Worm (Caenorhabditis elegans): ENCODE data around the gene nep-2.

Gene nep-2

DNA sequence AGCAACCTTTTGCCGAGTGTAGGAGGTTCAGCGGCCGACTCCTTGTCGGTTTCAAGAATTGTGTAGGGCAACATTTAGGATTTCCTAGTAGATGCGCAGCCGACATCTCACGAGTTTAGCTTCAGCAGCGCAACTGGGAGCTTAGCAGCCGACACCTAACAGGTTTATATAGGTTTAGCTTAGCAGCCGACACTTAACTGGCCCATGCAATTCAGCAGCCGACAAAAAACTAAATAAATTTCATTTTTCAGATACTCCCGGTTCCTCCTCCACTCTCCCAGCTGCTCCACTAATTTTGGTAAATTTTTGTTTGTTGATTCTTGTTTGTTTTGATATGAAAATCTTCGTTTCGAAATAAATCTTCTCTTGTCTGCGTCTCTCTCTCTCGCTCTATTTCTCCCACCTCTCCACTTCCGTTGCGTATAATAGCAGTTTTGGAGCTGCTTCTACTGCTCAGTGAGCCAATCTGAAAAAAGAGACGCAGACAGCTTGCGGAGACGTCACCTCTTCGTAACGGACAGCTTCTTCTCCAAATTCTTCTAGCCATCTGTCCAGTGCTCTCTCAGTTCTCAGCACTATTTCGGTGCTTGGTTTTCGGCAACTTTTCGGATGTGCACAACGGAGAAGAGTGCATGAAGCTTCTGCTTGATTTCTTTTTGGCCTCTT, 22.5 kb upstream of the nep-2 start:
- no peak for TF ChIP-seq unc-62 (GFP tag; optimal IDR thresholded peaks at IDR 0.05)

- TF ChIP-seq unc-62 (GFP tag; optimal IDR thresholded peaks at IDR 0.05): no peak
Observed at ce11 chrII:2742251-2742650, 16.7 kb upstream of the nep-2 start, which contains the start of gene T05A8.7. Gene T05A8.7 (minus strand): TSS chrII:2742351.

DNA sequence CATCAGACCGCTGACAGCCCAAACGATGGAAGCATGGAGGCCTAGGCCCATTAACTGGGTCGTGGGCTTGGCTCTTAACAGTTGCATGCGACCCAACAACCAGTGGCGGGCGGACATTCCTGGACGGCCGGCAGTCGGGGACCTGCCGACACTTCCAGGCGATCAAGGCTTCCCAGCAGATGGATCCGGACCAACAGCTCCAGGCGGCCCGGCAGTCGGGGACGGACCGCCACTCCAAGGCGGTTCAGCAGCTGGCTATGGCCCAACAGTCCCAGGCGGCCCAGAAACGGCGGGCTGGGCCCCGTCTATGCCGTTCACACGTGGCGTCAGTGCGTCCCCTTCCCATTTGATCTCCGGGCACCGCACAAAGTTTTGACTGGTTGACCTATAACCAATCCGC, 15.9 kb upstream of the nep-2 start:
- no peak for TF ChIP-seq unc-62 (GFP tag; optimal IDR thresholded peaks at IDR 0.05)

DNA sequence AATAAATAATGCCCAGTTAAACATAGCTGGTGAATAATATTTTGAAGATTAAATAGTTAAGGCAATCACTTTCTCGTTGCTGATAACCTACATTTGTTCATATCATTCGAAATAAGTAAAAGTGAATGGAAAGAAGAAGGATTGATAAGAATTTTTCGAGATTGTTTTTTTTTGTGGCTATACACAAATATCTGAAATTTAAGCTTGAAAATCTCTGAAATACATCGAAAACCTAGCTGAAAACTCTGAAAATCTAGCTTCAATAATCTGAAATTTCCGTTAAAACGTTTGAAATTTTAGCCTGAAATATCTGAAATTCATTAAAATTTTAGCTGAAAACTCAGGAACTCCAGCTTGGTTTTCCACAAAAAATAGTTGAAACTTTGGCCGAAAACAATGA, 14.1 kb upstream of the nep-2 start, which contains the start of gene T05A8.6:
Gene T05A8.6, minus strand, starts transcription at position 101 of the 400 bp plus-strand sequence.
- TF ChIP-seq unc-62 (GFP tag; optimal IDR thresholded peaks at IDR 0.05): no peak

ce11 chrII:2736938-2737337, 11.4 kb upstream of the nep-2 start:
- no peak for TF ChIP-seq unc-62 (GFP tag; optimal IDR thresholded peaks at IDR 0.05)

ce11 chrII:2736156-2736728, 10.7 kb upstream of the nep-2 start, which contains the start of gene T05A8.8:
Gene T05A8.8 (plus strand): TSS chrII:2736678.
- no peak for TF ChIP-seq unc-62 (GFP tag; optimal IDR thresholded peaks at IDR 0.05)

DNA sequence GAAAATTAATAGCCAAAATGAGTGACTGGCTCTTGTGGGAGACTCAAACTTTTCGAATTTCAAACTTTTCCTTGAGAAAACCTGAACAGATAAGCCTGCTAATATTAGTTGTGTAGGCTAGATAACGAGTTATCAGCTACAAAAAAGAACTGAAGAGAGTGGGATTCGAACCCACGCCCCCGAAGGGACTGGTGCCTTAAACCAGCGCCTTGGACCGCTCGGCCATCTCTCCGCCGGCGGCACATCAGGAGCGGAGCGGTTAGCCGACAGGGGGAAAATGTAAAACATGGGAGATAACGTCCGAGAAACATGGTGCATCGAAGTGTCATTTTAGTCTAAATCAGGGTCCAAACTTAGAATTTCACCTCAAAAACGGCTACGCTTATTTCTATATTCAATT, 10.1 kb upstream of the nep-2 start:
- no peak for TF ChIP-seq unc-62 (GFP tag; optimal IDR thresholded peaks at IDR 0.05)

ce11 chrII:2735192-2735591, 9.6 kb upstream of the nep-2 start, which contains the start of gene wdr-31:
Gene wdr-31 (minus strand): TSS chrII:2735292.
- no peak for TF ChIP-seq unc-62 (GFP tag; optimal IDR thresholded peaks at IDR 0.05)

DNA sequence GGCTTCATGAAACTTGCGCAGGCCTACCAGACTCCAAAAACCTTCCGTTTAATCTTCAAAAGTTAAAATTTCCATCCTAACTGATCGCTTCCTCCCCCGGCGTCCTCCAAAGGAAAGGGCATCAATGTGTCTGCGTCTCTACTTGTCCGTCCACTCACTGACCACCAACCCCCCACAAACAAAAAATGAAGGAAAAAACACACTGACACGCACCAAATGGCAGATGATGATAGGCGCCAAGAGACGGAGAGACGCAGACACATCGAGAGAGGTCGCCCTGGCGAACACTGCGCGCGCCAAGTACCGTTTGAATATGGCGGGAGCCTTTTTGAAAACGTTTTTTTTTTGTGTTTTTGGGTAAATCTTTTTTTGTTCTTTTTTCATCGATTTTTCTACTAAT, 9.2 kb upstream of the nep-2 start:
- no peak for TF ChIP-seq unc-62 (GFP tag; optimal IDR thresholded peaks at IDR 0.05)

DNA sequence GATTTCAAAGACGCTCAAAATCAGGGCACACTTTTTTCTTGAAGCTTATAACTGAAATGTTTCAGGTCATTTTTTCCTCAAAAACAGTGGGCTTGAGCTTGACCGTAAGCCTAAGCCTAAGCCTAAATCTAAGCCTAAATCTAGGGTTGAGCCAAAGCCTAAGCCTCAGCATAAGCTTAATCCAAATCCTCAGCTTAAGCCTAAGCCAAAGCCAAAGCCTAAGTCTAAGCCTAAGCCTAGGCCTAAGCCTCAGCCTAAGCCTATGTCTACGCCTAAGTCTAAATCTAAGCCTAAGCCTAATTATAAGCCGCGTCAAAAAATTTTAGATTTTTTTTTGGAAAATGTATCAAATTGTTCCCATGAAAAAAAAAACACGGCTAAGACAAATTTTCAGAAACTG, 8.7 kb upstream of the nep-2 start:
- no peak for TF ChIP-seq unc-62 (GFP tag; optimal IDR thresholded peaks at IDR 0.05)

DNA sequence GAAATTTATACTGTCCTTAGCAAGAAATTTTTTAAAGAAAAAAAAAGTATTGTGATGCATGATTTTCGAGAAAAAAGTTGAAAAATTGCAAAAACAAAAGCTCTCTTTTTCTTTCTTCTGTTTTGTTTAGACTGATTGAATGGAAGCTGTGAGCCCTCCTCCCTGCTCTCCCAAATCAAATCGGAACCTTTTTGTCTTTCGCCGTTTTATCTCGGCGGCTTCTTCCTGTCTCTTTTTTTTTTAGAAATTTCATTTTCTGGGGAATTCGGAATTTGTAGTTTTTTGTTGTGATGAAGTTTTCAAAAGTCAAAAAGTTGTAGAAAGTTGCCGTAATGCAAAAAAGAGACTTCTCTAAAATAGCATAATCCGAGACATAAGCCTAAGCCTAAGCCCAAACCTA, 5.1 kb upstream of the nep-2 start:
- no peak for TF ChIP-seq unc-62 (GFP tag; optimal IDR thresholded peaks at IDR 0.05)

DNA sequence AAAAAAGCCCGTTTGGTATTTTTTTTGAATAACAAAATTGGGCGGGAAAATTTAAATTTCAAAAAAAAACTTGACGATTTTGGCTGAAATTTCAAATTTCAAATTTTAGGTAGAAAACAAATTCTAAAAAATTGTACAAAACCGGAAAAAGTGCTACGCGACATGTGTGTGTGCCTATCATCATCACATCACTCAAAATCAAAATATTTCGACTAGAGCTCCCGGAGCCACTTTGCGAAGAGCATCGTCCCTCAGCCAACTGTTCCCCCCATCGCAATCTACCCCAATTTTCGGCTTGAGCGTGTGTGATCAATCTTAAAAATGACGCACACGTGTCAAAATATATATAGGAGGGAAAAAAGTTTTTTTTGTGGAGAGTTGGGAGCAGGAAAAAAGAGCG, 1.2 kb upstream of the nep-2 start:
- TF ChIP-seq unc-62 (GFP tag; optimal IDR thresholded peaks at IDR 0.05): no peak

DNA sequence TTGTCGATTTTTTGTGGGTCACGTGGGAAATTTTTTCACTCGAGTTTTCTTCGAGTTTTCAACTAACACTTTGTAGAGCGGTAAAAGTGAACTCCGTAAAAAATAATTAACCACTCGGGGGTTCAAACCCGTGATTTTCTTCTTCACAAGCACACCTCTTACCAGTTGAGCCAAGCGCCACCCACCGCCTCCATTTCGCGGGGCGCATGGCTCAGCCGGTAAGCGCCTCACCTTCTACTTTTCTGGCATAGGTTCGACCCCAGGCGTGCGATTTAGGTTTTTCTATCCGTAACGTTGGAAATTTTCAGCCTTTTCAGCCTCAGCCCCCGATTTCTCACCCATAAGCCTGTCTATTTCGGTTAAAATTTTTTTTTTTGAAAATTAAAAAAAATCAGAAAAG, 3.6 kb downstream of the nep-2 start:
- TF ChIP-seq unc-62 (GFP tag; optimal IDR thresholded peaks at IDR 0.05): no peak

- TF ChIP-seq unc-62 (GFP tag; optimal IDR thresholded peaks at IDR 0.05): no peak
Observed at ce11 chrII:2719212-2719611, 6.3 kb downstream of the nep-2 start.

DNA sequence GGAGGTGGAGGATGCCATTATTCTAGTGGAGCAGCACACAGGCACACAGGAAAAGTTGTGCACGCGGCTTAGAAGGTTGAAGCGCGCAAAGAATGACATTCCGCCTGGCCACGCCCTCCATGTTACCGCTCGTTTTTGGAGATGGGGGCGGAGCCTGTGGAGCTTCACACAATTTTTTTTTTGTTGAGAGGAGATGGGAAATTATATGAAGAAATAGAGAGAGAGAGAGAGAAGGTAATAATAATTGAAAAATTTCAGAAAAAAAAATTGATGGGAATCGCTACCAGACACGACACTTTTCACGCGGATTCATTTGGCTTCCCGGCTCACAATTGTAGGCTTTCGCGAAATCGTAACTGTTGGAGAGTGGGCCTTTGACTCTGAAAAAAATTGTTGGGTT, 8.2 kb downstream of the nep-2 start, which contains the start of gene T05A8.3:
Gene T05A8.3, minus strand, starts transcription at position 101 of the 400 bp plus-strand sequence.
- no peak for TF ChIP-seq unc-62 (GFP tag; optimal IDR thresholded peaks at IDR 0.05)

DNA sequence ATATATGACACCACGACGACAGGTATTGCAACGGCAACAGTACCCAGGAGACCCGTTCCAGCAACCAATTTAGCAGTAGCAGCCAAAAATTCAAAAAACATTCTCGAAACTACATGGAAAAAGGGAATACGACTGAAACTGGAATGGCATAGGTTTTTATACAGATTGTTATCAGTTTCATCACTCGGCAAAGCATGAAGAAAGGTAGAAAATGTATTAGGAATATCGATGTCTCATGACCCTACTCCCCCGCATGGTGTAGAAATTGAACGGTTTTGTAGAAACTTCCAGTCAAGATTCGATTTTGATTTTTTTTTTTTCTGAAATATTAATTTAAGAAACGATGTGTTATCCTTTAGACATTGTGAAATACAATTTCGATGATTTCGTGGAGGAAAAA, 14.6 kb downstream of the nep-2 start, which contains the start of gene T05A8.2:
Gene T05A8.2, minus strand, starts transcription at position 101 of the 400 bp plus-strand sequence.
- TF ChIP-seq unc-62 (GFP tag; optimal IDR thresholded peaks at IDR 0.05): no peak

- no peak for TF ChIP-seq unc-62 (GFP tag; optimal IDR thresholded peaks at IDR 0.05)
Observed at ce11 chrII:2709942-2710341, 15.6 kb downstream of the nep-2 start, which contains the start of gene T05A8.1. Gene T05A8.1 (minus strand): TSS chrII:2710042.
